Worm (Caenorhabditis elegans) whole organism, L1 larva: ENCODE measurements around the gene lgg-1.

Source experiments
- C34B4.2 ChIP-seq: sonication (generic microtip); optimal IDR thresholded peaks from 2 replicates; lab custom pipeline; 2017; ENCODE audit warnings: mild to moderate bottlenecking, missing genetic modification characterization, missing compliant biosample characterization
- ceh-63 ChIP-seq: fragments of 200-800 bp; sonication (Bioruptor generic); optimal IDR thresholded peaks from 2 replicates; lab custom pipeline; 2018; ENCODE audit warnings: mild to moderate bottlenecking, missing genetic modification characterization, missing compliant biosample characterization
- efl-1 ChIP-seq, 4 experiments: fragments of 150-350 bp; optimal IDR thresholded peaks in 3 of 4; peaks in 1 of 4; 1 replicate in 1 of 4; 2 replicates in 3 of 4; lab custom pipeline; 2014; ENCODE audit warnings: missing biosample characterization in 2 of 4, missing genetic modification characterization in 2 of 4, missing genetic modification reagents in 2 of 4
- hlh-4 ChIP-seq: sonication (generic microtip); optimal IDR thresholded peaks from 2 replicates; lab custom pipeline; 2016; ENCODE audit warnings: mild to moderate bottlenecking, missing genetic modification characterization, missing compliant biosample characterization
- nhr-11 ChIP-seq: fragments of 150-350 bp; optimal IDR thresholded peaks from 2 replicates; lab custom pipeline; 2014; ENCODE audit warnings: missing biosample characterization, missing genetic modification characterization
- skn-1 ChIP-seq: fragments of 150-350 bp; optimal IDR thresholded peaks from 2 replicates; lab custom pipeline; 2014; ENCODE audit warnings: missing biosample characterization, missing genetic modification characterization
- snpc-4 ChIP-seq: fragments of 150-350 bp; optimal IDR thresholded peaks from 2 replicates; lab custom pipeline; 2014; ENCODE audit warnings: missing biosample characterization, missing genetic modification characterization
- snu-23 ChIP-seq: sonication (generic microtip); optimal IDR thresholded peaks from 2 replicates; lab custom pipeline; 2016; ENCODE audit warnings: missing genetic modification characterization, missing compliant biosample characterization
- sup-37 ChIP-seq: fragments of 200-800 bp; sonication (Bioruptor generic); optimal IDR thresholded peaks from 2 replicates; lab custom pipeline; 2018; ENCODE audit warnings: mild to moderate bottlenecking, missing genetic modification characterization, missing compliant biosample characterization
- unc-98 ChIP-seq: fragments of 200-800 bp; sonication (Bioruptor generic); IDR thresholded peaks from 2 replicates; pipeline ENCODE4 v1.3.6; 2022; ENCODE audit warnings: missing genetic modification characterization, missing compliant biosample characterization
- ztf-11 ChIP-seq, 2 experiments: sonication (generic microtip); optimal IDR thresholded peaks; 2 replicates each; lab custom pipeline; 2016 to 2017; ENCODE audit warnings: missing genetic modification characterization in 2 of 2, missing biosample characterization in 1 of 2, missing compliant biosample characterization in 1 of 2

DNA sequence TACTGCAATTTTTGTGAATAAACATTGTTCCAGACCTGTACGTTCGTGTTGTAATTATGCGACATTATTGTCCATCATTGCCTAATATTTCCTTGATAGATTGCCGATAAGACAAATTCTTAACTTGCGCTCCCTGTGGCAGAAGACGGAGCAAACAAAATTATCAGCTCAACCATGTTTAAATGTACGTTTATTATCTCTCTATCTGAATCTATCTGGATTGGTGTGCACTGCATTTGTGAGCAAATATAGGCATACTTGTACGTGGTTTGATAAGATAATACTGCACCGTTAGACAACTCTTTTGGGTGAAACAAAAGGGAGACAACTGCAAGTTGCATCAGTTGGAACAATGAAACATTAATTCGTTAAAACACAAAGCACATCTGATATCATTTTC is 20.2 kb downstream of the lgg-1 start:
- no peak for TF ChIP-seq ceh-63 (GFP tag; lab: Kevin White, UChicago)
- TF ChIP-seq nhr-11 (tag; lab: Kevin White, UChicago): no peak
- TF ChIP-seq efl-1 (optimal IDR thresholded peaks at IDR 0.05; lab: Kevin White, UChicago): no peak
- peak in 1 of 2 experiments; percentile 60 for TF ChIP-seq efl-1 (GFP tag; optimal IDR thresholded peaks at IDR 0.05 in 1 of 2; lab: Kevin White, UChicago)
- TF ChIP-seq snu-23 (GFP tag; lab: Kevin White, UChicago): no peak
- TF ChIP-seq skn-1 (tag; lab: Kevin White, UChicago): no peak
- TF ChIP-seq hlh-4: no peak
- TF ChIP-seq C34B4.2 (tag; lab: Kevin White, UChicago): no peak
- TF ChIP-seq unc-98 (GFP tag; lab: Robert Waterston, UW): no peak
- TF ChIP-seq sup-37: no peak
- no peak for TF ChIP-seq ztf-11 (tag; optimal IDR thresholded peaks at IDR 0.05; lab: Kevin White, UChicago)
- no peak for TF ChIP-seq snpc-4
